Worm (Caenorhabditis elegans): Measurements from ENCODE around the gene C34F11.1.

C34F11.1 gene

DNA sequence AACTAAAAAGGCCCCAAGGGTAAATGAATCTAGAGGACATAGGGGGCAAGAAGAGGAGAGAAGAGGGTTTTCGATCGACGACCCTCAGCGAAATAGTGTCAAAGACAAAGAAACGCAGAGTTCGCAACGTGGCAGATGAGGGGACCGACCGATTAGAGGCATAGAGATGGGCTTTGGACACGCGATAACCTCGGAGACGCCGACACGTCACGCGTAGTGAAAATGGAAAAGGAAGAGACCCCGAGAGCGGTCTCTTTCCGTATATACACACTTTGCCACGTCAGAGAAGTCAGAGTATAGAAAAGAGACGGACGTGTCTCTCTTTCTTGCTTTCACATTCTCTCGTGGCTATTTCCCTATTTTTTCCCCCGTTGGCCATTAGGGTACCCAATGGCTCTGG is 31.3 kb upstream of the C34F11.1 start (continued):
- TF ChIP-seq tbx-9 (tag; optimal IDR thresholded peaks at IDR 0.05; ENCODE audit: borderline replicate concordance) (no peak), sea-2 (GFP tag; IDR thresholded peaks at IDR 0.05) (no peak), ztf-26 (tag; optimal IDR thresholded peaks at IDR 0.05) (peak; percentile 27), cebp-2 (GFP tag; IDR thresholded peaks at IDR 0.05) (no peak), sdz-38 (tag; optimal IDR thresholded peaks at IDR 0.05) (no peak), xnd-1 (tag; optimal IDR thresholded peaks at IDR 0.05) (no peak), F10E7.11 (tag; optimal IDR thresholded peaks at IDR 0.05) (no peak), lir-1 (GFP tag; conservative IDR thresholded peaks at IDR 0.05) (0 out of 2 replicates have a peak, but pooled peaks have one; percentile 29), tbp1 (GFP tag; optimal IDR thresholded peaks at IDR 0.05) (peak; percentile 25), nhr-120 (GFP tag; IDR thresholded peaks at IDR 0.05) (no peak), nhr-179 (tag; optimal IDR thresholded peaks at IDR 0.05) (no peak), F33H1.4 (GFP tag; IDR thresholded peaks at IDR 0.05) (no peak), akir-1 (GFP tag; optimal IDR thresholded peaks at IDR 0.05) (no peak), rpc-1 (optimal IDR thresholded peaks at IDR 0.05) (no peak), rpc-1 (tag; optimal IDR thresholded peaks at IDR 0.05) (no peak), F52B5.7 (tag; optimal IDR thresholded peaks at IDR 0.05) (peak; percentile 32), madf-10 (tag; optimal IDR thresholded peaks at IDR 0.05) (peak; percentile 61), let-526 (GFP tag; IDR thresholded peaks at IDR 0.05) (no peak), hlh-12 (tag; optimal IDR thresholded peaks at IDR 0.05) (no peak), Y79H2A.3 (GFP tag; conservative IDR thresholded peaks at IDR 0.05) (no peak), aptf-3 (GFP tag; IDR thresholded peaks at IDR 0.05) (no peak), bed-1 (GFP tag; IDR thresholded peaks at IDR 0.05) (no peak), egrh-3 (GFP tag; IDR thresholded peaks at IDR 0.05) (no peak), ekl-4 (GFP tag; IDR thresholded peaks at IDR 0.05) (no peak), snpc-4 (GFP tag; optimal IDR thresholded peaks at IDR 0.05) (no peak), snpc-4 (tag; optimal IDR thresholded peaks at IDR 0.05) (peak in 3 of 4 experiments; percentile 31 to 54 (median 38)), egl-44 (GFP tag; IDR thresholded peaks at IDR 0.05) (0 out of 2 replicates have a peak, but pooled peaks have one; percentile 61), ccch-3 (GFP tag; optimal IDR thresholded peaks at IDR 0.05) (no peak), hsf-1 (GFP tag; IDR thresholded peaks at IDR 0.05) (0 out of 2 replicates have a peak, but pooled peaks have one; percentile 15), let-607 (tag; optimal IDR thresholded peaks at IDR 0.05) (peak; percentile 47 to 89), atf-7 (tag; optimal IDR thresholded peaks at IDR 0.05) (peak; percentile 26), athp-1 (tag; optimal IDR thresholded peaks at IDR 0.05) (no peak), F57A8.1 (GFP tag; optimal IDR thresholded peaks at IDR 0.05) (no peak), lsy-27 (tag; optimal IDR thresholded peaks at IDR 0.05; ENCODE audit: borderline replicate concordance, insufficient read depth) (no peak), rcor-1 (GFP tag; IDR thresholded peaks at IDR 0.05) (no peak; the same call in 1 of the 2 replicates), F55B11.4 (tag; optimal IDR thresholded peaks at IDR 0.05; ENCODE audit: borderline replicate concordance, insufficient read depth) (no peak), lin-40 (tag; optimal IDR thresholded peaks at IDR 0.05) (peak; percentile 58), attf-5 (GFP tag; optimal IDR thresholded peaks at IDR 0.05) (peak; percentile 75), F37B4.10 (GFP tag; IDR thresholded peaks at IDR 0.05) (no peak), unc-130 (GFP tag; optimal IDR thresholded peaks at IDR 0.05) (no peak), nfyb-1 (GFP tag; IDR thresholded peaks at IDR 0.05) (peak; percentile 81), B0336.3 (GFP tag; IDR thresholded peaks at IDR 0.05) (peak; percentile 42; the same call in 1 of the 2 replicates), attf-3 (GFP tag; conservative IDR thresholded peaks at IDR 0.05) (no peak), dpl-1 (GFP tag; optimal IDR thresholded peaks at IDR 0.05) (no peak), pha-4 (tag; optimal IDR thresholded peaks at IDR 0.05) (no peak), fkh-3 (tag; optimal IDR thresholded peaks at IDR 0.05) (no peak), nhr-90 (tag; optimal IDR thresholded peaks at IDR 0.05) (peak; percentile 16), chd-7 (tag; optimal IDR thresholded peaks at IDR 0.05) (peak; percentile 70), B0019.2 (GFP tag; conservative IDR thresholded peaks at IDR 0.05) (no peak), K12H6.12 (tag; optimal IDR thresholded peaks at IDR 0.05) (peak; percentile 51)

Data from whole organism, young adult.